Fruit fly (Drosophila melanogaster) whole organism, adult: Measurements from ENCODE around the gene PpD6.

Source experiments
- CG11617 ChIP-seq: fragments of 200-800 bp; sonication (Bioruptor generic); optimal IDR thresholded peaks from 2 replicates; lab custom pipeline; 2017; ENCODE audit warnings: mild to moderate bottlenecking, missing biosample characterization, missing genetic modification reagents, missing genetic modification characterization
- CG12768 ChIP-seq: fragments of 200-800 bp; sonication (Bioruptor generic); optimal IDR thresholded peaks from 2 replicates; lab custom pipeline; 2017; ENCODE audit warnings: missing biosample characterization, missing genetic modification characterization, mild to moderate bottlenecking, moderate library complexity, missing genetic modification reagents
- CG14711 ChIP-seq: fragments of 200-800 bp; sonication (Bioruptor generic); optimal IDR thresholded peaks from 2 replicates; lab custom pipeline; 2018; ENCODE audit warnings: missing biosample characterization, mild to moderate bottlenecking, missing genetic modification characterization, moderate library complexity
- CG1620 ChIP-seq: fragments of 200-800 bp; sonication (Bioruptor generic); optimal IDR thresholded peaks from 2 replicates; lab custom pipeline; 2016; ENCODE audit warnings: missing biosample characterization, missing genetic modification characterization
- CG33017 ChIP-seq: fragments of 200-800 bp; sonication (Bioruptor generic); optimal IDR thresholded peaks from 2 replicates; lab custom pipeline; 2018; ENCODE audit warnings: missing biosample characterization, mild to moderate bottlenecking, missing genetic modification characterization, moderate library complexity
- CG5204 ChIP-seq: fragments of 200-800 bp; sonication (Bioruptor generic); optimal IDR thresholded peaks from 2 replicates; lab custom pipeline; 2016; ENCODE audit warnings: missing biosample characterization, missing genetic modification characterization
- CG7045 ChIP-seq: fragments of 200-800 bp; sonication (Bioruptor generic); optimal IDR thresholded peaks from 2 replicates; lab custom pipeline; 2017; ENCODE audit warnings: missing biosample characterization, mild to moderate bottlenecking, missing genetic modification characterization
- CG7101 ChIP-seq: fragments of 200-800 bp; sonication (Bioruptor generic); optimal IDR thresholded peaks from 2 replicates; lab custom pipeline; 2018; ENCODE audit warnings: missing biosample characterization, mild to moderate bottlenecking, missing genetic modification characterization, moderate library complexity
- Clk ChIP-seq: fragments of 200-800 bp; sonication (Bioruptor generic); optimal IDR thresholded peaks from 2 replicates; lab custom pipeline; 2017; ENCODE audit warnings: missing biosample characterization, missing genetic modification characterization
- Crg-1 ChIP-seq: fragments of 200-800 bp; sonication (Bioruptor generic); optimal IDR thresholded peaks from 2 replicates; lab custom pipeline; 2016; ENCODE audit warnings: missing biosample characterization, missing genetic modification characterization
- Hr96 ChIP-seq: fragments of 200-800 bp; sonication (Bioruptor generic); optimal IDR thresholded peaks from 2 replicates; lab custom pipeline; 2016; ENCODE audit warnings: missing biosample characterization, missing genetic modification characterization
- Mnt ChIP-seq: fragments of 200-800 bp; sonication (Bioruptor generic); optimal IDR thresholded peaks from 2 replicates; lab custom pipeline; 2016; ENCODE audit warnings: missing biosample characterization, mild to moderate bottlenecking, missing genetic modification characterization
- bab1 ChIP-seq: fragments of 200-800 bp; sonication (Bioruptor generic); optimal IDR thresholded peaks from 3 replicates; lab custom pipeline; 2019; ENCODE audit warnings: missing biosample characterization, mild to moderate bottlenecking, missing genetic modification characterization, moderate library complexity
- cic ChIP-seq: fragments of 200-800 bp; sonication (Bioruptor generic); optimal IDR thresholded peaks from 2 replicates; lab custom pipeline; 2017; ENCODE audit warnings: missing biosample characterization, mild to moderate bottlenecking, missing genetic modification characterization, moderate library complexity
- cnc ChIP-seq, 2 experiments: fragments of >200 bp; optimal IDR thresholded peaks; 2 replicates each; lab custom pipeline; 2017
- kay ChIP-seq: fragments of 200-800 bp; sonication (Bioruptor generic); peaks from one replicate; lab custom pipeline; 2016; ENCODE audit warnings: missing biosample characterization, missing genetic modification characterization, borderline replicate concordance
- ovo ChIP-seq: fragments of 200-800 bp; sonication (Bioruptor generic); optimal IDR thresholded peaks from 2 replicates; lab custom pipeline; 2016; ENCODE audit warnings: missing biosample characterization, missing genetic modification characterization
- pad ChIP-seq: fragments of 200-800 bp; sonication (Bioruptor generic); optimal IDR thresholded peaks from 3 replicates; lab custom pipeline; 2017; ENCODE audit warnings: missing biosample characterization, missing genetic modification characterization, mild to moderate bottlenecking, moderate library complexity, missing genetic modification reagents
- tj ChIP-seq: fragments of 200-800 bp; sonication (Bioruptor generic); optimal IDR thresholded peaks from 3 replicates; lab custom pipeline; 2017; ENCODE audit warnings: missing biosample characterization, mild to moderate bottlenecking, missing genetic modification characterization, moderate library complexity
- toe ChIP-seq: fragments of 200-800 bp; sonication (Bioruptor generic); optimal IDR thresholded peaks from 2 replicates; lab custom pipeline; 2016; ENCODE audit warnings: missing biosample characterization, missing genetic modification characterization

The PpD6 gene

DNA sequence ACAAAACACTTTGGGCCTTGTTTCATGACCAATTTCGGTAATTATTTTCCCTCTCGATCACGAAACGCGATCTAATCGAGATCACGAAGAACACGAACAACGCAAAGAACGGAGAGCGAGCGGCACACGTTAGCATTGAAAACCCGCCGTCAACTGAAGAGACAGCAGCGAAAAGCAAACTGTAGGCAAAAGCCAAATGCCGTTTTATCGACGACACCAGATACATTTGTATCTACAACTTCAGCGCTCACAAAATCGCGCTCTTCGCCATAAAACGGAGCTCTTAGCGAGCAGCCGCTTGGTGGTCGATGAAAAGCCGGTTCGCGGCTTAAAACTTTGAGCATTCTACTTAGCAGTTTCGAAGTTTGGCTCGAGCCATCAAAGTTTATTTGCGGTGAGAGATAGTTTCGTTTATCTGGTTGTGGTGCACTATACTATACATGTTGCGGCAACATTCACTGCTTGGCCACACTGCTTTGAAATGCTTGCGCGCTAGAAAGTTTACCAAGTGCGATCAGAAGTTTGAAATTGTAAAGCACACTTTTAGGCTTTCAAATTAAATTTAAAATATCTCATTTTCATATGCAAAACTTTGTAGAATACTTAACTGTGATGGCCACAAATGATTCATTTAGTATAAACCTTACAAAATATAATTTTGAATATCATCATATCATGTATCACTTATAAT is 1.3 kb upstream of the PpD6 start:
- TF ChIP-seq Clk (GFP tag; lab: Kevin White, UChicago) (no peak), bab1 (GFP tag; lab: Kevin White, UChicago) (no peak), CG12768 (GFP tag; lab: Kevin White, UChicago) (no peak), CG7101 (tag; lab: Kevin White, UChicago) (no peak), cic (GFP tag; lab: Kevin White, UChicago) (no peak), CG7045 (no peak), CG1620 (no peak), Crg-1 (GFP tag; lab: Kevin White, UChicago) (no peak), Hr96 (no peak), tj (no peak), cnc (optimal IDR thresholded peaks at IDR 0.05; lab: Kevin White, UChicago) (no peak), CG33017 (tag; lab: Kevin White, UChicago) (no peak)

DNA sequence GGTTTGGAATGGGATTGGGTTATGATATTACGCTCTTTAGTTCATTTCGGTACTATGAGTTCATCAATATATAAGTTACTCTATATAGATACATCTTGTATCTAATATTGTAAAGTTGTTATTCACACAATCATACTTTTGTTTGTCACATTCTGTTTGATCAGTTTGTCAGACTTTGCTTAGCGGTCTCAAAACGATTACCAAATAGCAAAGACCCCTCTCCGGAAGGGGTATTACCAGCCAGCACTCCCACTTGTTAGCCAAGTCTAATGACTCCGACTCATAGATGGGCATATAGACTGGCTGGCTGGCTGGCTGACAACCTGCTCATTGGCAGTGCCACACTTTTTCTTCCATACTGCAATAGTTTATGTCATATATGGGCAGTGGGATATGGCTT is 4.7 kb downstream of the PpD6 start:
- no peak for TF ChIP-seq CG1620
- TF ChIP-seq CG7101 (tag; lab: Kevin White, UChicago) = no peak
- TF ChIP-seq Crg-1 (GFP tag; lab: Kevin White, UChicago) = no peak
- no peak for TF ChIP-seq Mnt (GFP tag; lab: Kevin White, UChicago)
- TF ChIP-seq CG12768 (GFP tag; lab: Kevin White, UChicago) = no peak
- TF ChIP-seq pad = no peak
- TF ChIP-seq ovo (GFP tag; lab: Kevin White, UChicago) = no peak
- no peak for TF ChIP-seq CG14711 (tag; lab: Kevin White, UChicago)
- no peak for TF ChIP-seq toe (GFP tag; lab: Kevin White, UChicago)
- TF ChIP-seq CG11617 = no peak
- TF ChIP-seq CG5204 (GFP tag; lab: Kevin White, UChicago) = no peak

DNA sequence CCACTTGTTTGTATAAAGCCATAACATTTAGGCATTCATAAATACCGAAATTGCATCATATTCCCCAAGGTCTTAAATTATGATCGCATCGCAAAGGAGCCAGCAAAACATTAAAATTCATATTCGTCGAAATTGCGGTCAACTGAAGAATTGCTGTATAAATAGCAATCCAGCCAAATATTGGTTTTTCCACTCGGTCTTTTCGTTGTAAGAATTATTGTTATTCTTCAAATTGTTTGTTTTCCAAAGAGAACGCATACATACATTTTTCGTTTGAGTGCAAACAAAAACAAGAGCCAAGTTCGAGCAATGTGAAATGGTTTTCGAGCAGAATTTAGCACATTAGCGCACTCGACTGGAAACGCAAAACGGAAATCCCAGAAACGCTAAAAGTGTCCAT is 5.4 kb downstream of the PpD6 start:
- TF ChIP-seq ovo (GFP tag; lab: Kevin White, UChicago) = no peak
- no peak for TF ChIP-seq CG33017 (tag; lab: Kevin White, UChicago)
- no peak for TF ChIP-seq CG12768 (GFP tag; lab: Kevin White, UChicago)
- no peak for TF ChIP-seq Crg-1 (GFP tag; lab: Kevin White, UChicago)
- no peak for TF ChIP-seq cic (GFP tag; lab: Kevin White, UChicago)
- TF ChIP-seq CG5204 (GFP tag; lab: Kevin White, UChicago) = no peak
- TF ChIP-seq CG11617 = no peak
- TF ChIP-seq Clk (GFP tag; lab: Kevin White, UChicago) = no peak
- no peak for TF ChIP-seq kay (GFP tag; lab: Kevin White, UChicago)
- TF ChIP-seq tj = no peak
- no peak for TF ChIP-seq toe (GFP tag; lab: Kevin White, UChicago)
- no peak for TF ChIP-seq CG1620
- no peak for TF ChIP-seq CG14711 (tag; lab: Kevin White, UChicago)
- TF ChIP-seq Hr96 = no peak
- TF ChIP-seq pad = no peak
- TF ChIP-seq bab1 (GFP tag; lab: Kevin White, UChicago) = no peak
- no peak for TF ChIP-seq CG7101 (tag; lab: Kevin White, UChicago)

DNA sequence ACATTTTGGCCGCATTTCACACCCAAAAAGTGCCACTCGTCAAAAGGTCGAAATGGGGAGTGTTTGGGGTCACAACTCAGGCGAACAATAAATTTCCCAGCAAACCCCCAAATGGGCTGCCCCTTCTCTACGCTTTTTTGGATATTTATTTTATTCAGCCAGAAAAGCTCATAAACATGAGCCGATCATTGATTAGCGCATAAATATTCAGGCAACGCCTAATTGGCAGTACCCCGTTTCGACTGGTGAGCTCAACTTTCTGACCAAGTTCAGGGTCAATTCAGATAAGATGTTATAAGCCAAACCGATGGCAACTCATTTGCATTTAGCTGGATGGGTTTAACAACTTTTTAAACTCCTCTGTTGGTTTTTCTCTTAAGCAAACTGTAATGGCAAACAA is 10.1 kb downstream of the PpD6 start:
- TF ChIP-seq CG5204 (GFP tag; lab: Kevin White, UChicago) (no peak), CG7101 (tag; lab: Kevin White, UChicago) (no peak), kay (GFP tag; lab: Kevin White, UChicago) (no peak), bab1 (GFP tag; lab: Kevin White, UChicago) (no peak), CG7045 (no peak), CG33017 (tag; lab: Kevin White, UChicago) (no peak), Hr96 (no peak), CG1620 (no peak), cic (GFP tag; lab: Kevin White, UChicago) (no peak), cnc (optimal IDR thresholded peaks at IDR 0.05; lab: Kevin White, UChicago) (no peak)

DNA sequence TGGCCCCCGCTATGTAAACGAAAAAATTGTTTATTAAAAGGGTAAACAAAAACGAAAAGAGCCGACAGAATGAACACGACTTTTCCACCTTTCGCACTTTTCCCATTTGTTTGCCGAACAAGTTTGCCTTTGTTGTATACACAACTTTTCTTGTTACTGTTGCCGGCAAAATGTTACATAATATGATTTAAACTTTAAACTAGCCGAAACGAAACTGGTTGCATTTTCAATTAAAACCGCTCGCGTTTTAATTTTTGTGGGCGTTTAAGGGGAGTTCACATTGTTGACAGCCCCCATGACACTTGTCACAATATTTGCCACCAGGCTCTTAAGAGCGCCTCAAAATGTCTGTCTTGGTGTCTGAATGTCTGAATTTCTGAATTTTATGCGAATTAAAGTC is 11.3 kb downstream of the PpD6 start:
- TF ChIP-seq cic (GFP tag; lab: Kevin White, UChicago) (no peak), CG5204 (GFP tag; lab: Kevin White, UChicago) (no peak), CG12768 (GFP tag; lab: Kevin White, UChicago) (no peak), kay (GFP tag; lab: Kevin White, UChicago) (no peak), toe (GFP tag; lab: Kevin White, UChicago) (no peak), cnc (optimal IDR thresholded peaks at IDR 0.05; lab: Kevin White, UChicago) (no peak), CG7101 (tag; lab: Kevin White, UChicago) (no peak), Mnt (GFP tag; lab: Kevin White, UChicago) (no peak), CG11617 (no peak), bab1 (GFP tag; lab: Kevin White, UChicago) (no peak), ovo (GFP tag; lab: Kevin White, UChicago) (no peak), CG1620 (no peak), tj (no peak), Hr96 (no peak), CG7045 (no peak)

DNA sequence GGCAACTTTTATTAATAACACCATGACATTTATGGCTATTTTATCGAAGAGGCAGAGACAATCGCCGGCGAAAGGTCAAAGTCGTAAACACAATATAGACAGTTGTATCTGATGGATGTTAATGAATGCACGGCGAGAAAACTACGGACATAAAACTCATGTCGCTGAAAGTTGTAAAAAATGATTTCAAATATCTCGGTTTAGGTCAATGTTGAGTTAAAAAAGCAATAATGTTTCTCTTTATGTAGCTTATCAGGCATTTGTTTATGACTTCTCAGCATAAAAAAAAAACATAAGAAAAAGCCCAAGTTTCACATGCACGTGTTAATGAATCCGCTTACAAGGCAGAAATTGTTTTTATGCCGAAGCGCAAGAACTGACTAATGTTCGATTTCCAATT is 11.9 kb downstream of the PpD6 start:
- TF ChIP-seq bab1 (GFP tag; lab: Kevin White, UChicago) (no peak), tj (peak; percentile 61)

DNA sequence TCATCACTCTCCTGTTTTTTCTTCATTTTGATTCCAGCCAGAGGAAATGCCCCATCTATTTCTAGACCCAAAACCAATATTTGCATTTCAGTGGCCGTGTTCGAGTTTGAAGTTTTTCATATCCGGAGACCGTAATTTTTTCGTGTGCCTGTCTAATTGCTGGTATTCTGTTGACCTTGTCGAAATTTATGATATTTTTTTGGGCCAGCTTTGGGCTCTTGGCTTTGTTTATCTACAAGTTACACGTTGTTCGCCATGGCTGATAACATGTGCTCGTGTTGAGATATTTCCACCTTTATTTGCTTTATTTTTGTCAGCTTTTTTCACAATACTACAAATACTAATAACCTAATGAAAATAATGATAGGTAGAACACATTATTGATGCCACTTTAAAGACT is 12.3 kb downstream of the PpD6 start:
- TF ChIP-seq cic (GFP tag; lab: Kevin White, UChicago) (no peak), bab1 (GFP tag; lab: Kevin White, UChicago) (no peak), kay (GFP tag; lab: Kevin White, UChicago) (no peak), CG12768 (GFP tag; lab: Kevin White, UChicago) (no peak), cnc (optimal IDR thresholded peaks at IDR 0.05; lab: Kevin White, UChicago) (no peak), Hr96 (no peak), CG5204 (GFP tag; lab: Kevin White, UChicago) (no peak), Mnt (GFP tag; lab: Kevin White, UChicago) (no peak), pad (no peak), CG7045 (no peak), CG33017 (tag; lab: Kevin White, UChicago) (no peak), CG7101 (tag; lab: Kevin White, UChicago) (no peak), Crg-1 (GFP tag; lab: Kevin White, UChicago) (no peak)
